Worm (Caenorhabditis elegans): ENCODE results near the gene egl-43.

egl-43 gene

DNA sequence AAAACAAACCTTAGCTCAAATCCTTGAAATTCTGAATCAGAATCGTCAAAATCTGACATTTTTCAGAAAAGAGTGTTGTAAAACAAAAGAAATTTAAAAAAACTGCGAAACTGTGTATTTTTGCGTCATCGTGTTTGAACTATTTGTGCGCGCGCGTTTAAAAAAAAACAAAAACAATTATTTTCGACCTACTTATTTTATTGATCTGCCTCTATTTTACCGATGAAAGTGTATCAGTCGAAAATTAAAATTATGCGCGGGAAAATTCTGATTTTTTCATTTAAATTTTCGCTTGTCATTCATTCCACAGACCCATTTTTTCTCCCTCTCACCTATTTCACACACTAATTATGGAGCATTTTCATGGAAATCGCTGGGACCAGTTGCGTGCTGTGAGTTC lies 16.1 kb upstream of the egl-43 start, which contains the start of the genes C05C10.7 and C05C10.5 (continued):
- TF ChIP-seq unc-130 (GFP tag; optimal IDR thresholded peaks at IDR 0.05) (peak; percentile 78), nhr-90 (tag; optimal IDR thresholded peaks at IDR 0.05) (no peak), mcd-1 (GFP tag; IDR thresholded peaks at IDR 0.05) (peak; percentile 13; the same call in 1 of the 2 replicates), snpc-3.4 (tag; optimal IDR thresholded peaks at IDR 0.05) (peak; percentile 88), F33H1.4 (GFP tag; IDR thresholded peaks at IDR 0.05) (peak; percentile 82), dox-1 (GFP tag; IDR thresholded peaks at IDR 0.05) (peak; percentile 57), B0035.1 (tag; optimal IDR thresholded peaks at IDR 0.05) (no peak), repo-1 (tag; optimal IDR thresholded peaks at IDR 0.05) (no peak), efl-1 (GFP tag; optimal IDR thresholded peaks at IDR 0.05) (peak; percentile 97), snpc-1.3 (tag; optimal IDR thresholded peaks at IDR 0.05; ENCODE audit: insufficient read depth) (peak; percentile 44), Y53F4B.3 (GFP tag; IDR thresholded peaks at IDR 0.05) (no peak), somi-1 (GFP tag; optimal IDR thresholded peaks at IDR 0.05) (no peak), F57C9.4 (tag; optimal IDR thresholded peaks at IDR 0.05) (no peak), B0261.1 (tag; optimal IDR thresholded peaks at IDR 0.05) (no peak), F39B2.1 (GFP tag; IDR thresholded peaks at IDR 0.05) (no peak), T07F8.4 (tag; optimal IDR thresholded peaks at IDR 0.05) (no peak), nfya-2 (GFP tag; IDR thresholded peaks at IDR 0.05) (no peak), C17E4.6 (GFP tag; IDR thresholded peaks at IDR 0.05) (peak; percentile 53), ztf-18 (tag; optimal IDR thresholded peaks at IDR 0.05) (no peak), aptf-3 (GFP tag; IDR thresholded peaks at IDR 0.05) (no peak), Y67H2A.10 (GFP tag; conservative IDR thresholded peaks at IDR 0.05) (no peak), zfh-2 (GFP tag; conservative IDR thresholded peaks at IDR 0.05) (no peak), madf-3 (GFP tag; IDR thresholded peaks at IDR 0.05) (peak; percentile 75), pbrm-1 (GFP tag; IDR thresholded peaks at IDR 0.05) (no peak), ceh-91 (GFP tag; IDR thresholded peaks at IDR 0.05) (peak; percentile 93), lin-35 (GFP tag; optimal IDR thresholded peaks at IDR 0.05) (peak in 1 of 3 experiments; percentile 57), madf-10 (tag; optimal IDR thresholded peaks at IDR 0.05) (no peak), ceh-40 (GFP tag; IDR thresholded peaks at IDR 0.05) (no peak), egrh-3 (GFP tag; IDR thresholded peaks at IDR 0.05) (no peak), Y95B8A.8 (GFP tag; IDR thresholded peaks at IDR 0.05) (peak; percentile 76; the same call in 1 of the 2 replicates), sdz-38 (tag; optimal IDR thresholded peaks at IDR 0.05) (no peak), lin-40 (tag; optimal IDR thresholded peaks at IDR 0.05) (no peak), lin-54 (GFP tag; optimal IDR thresholded peaks at IDR 0.05) (peak; percentile 90), gei-17 (GFP tag; optimal IDR thresholded peaks at IDR 0.05) (no peak), rec-8 (tag; optimal IDR thresholded peaks at IDR 0.05) (no peak), hmg-20 (GFP tag; IDR thresholded peaks at IDR 0.05) (no peak), F22D6.2 (tag; optimal IDR thresholded peaks at IDR 0.05) (no peak)

DNA sequence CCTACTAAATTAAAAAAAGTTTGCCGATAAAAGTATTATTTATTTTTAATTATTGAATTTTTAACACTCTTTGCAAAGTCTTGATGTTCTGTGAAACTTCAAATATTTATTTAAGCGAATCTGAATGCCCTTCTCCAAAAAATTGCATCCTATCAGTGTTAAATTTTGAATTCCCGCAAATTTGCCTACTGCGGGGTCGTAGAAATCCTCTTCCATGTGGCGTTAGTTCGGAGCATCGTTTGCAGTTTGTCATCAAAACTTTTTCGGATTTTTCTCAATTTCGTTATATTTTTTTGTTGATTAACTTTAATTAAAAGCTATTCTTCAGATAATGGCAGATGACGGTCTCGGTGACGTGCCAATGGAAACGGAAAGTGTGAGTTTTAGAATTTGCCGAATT lies 14.6 kb upstream of the egl-43 start, which contains the start of gene ufd-3:
Gene ufd-3 (plus strand): TSS at position 324 of the 400 bp plus-strand sequence.
- peak; percentile 27 for TF ChIP-seq nhr-27 (tag; optimal IDR thresholded peaks at IDR 0.05)
- TF ChIP-seq dpff-1 (tag; optimal IDR thresholded peaks at IDR 0.05) = no peak
- no peak for TF ChIP-seq nfyb-1 (GFP tag; IDR thresholded peaks at IDR 0.05)
- no peak for TF ChIP-seq aptf-3 (GFP tag; IDR thresholded peaks at IDR 0.05)
- no peak for TF ChIP-seq rpc-1 (optimal IDR thresholded peaks at IDR 0.05)
- TF ChIP-seq rpc-1 (tag; optimal IDR thresholded peaks at IDR 0.05) = no peak
- no peak for TF ChIP-seq Y53G8AR.9 (GFP tag; conservative IDR thresholded peaks at IDR 0.05)
- peak; percentile 65 for TF ChIP-seq D2030.7 (GFP tag; IDR thresholded peaks at IDR 0.05)
- TF ChIP-seq F57C9.4 (tag; optimal IDR thresholded peaks at IDR 0.05) = peak; percentile 55
- TF ChIP-seq attf-5 (GFP tag; optimal IDR thresholded peaks at IDR 0.05) = peak; percentile 81
- TF ChIP-seq lir-1 (GFP tag; conservative IDR thresholded peaks at IDR 0.05) = 0 out of 2 replicates have a peak, but pooled peaks have one; percentile 30
- no peak for TF ChIP-seq C06A6.2 (GFP tag; conservative IDR thresholded peaks at IDR 0.05)
- TF ChIP-seq chd-7 (tag; optimal IDR thresholded peaks at IDR 0.05) = no peak
- TF ChIP-seq unc-130 (GFP tag; optimal IDR thresholded peaks at IDR 0.05) = peak; percentile 90
- peak; percentile 64 for TF ChIP-seq athp-1 (tag; optimal IDR thresholded peaks at IDR 0.05)
- no peak for TF ChIP-seq ceh-40 (GFP tag; IDR thresholded peaks at IDR 0.05)
- no peak for TF ChIP-seq hlh-12 (tag; optimal IDR thresholded peaks at IDR 0.05)
- no peak for TF ChIP-seq mxl-1 (tag; optimal IDR thresholded peaks at IDR 0.05)
